Worm (Caenorhabditis elegans) whole organism, L2 larva: Measurements from ENCODE around the gene F26A1.9.

ENCODE experiments used
- C34F6.9 ChIP-seq: fragments of 150-350 bp; optimal IDR thresholded peaks from 2 replicates; lab custom pipeline; 2014; ENCODE audit warnings: missing biosample characterization, missing genetic modification characterization
- F13H6.1 ChIP-seq: sonication (generic microtip); optimal IDR thresholded peaks from 2 replicates; lab custom pipeline; 2016; ENCODE audit warnings: missing genetic modification characterization, missing compliant biosample characterization
- ZK546.5 ChIP-seq: sonication (generic microtip); optimal IDR thresholded peaks from 2 replicates; lab custom pipeline; 2017; ENCODE audit warnings: missing biosample characterization, missing genetic modification characterization
- ama-1 ChIP-seq: fragments of 150-350 bp; optimal IDR thresholded peaks from 2 replicates; lab custom pipeline; 2018; ENCODE audit warnings: inconsistent platforms
- ceh-16 ChIP-seq: fragments of 150-350 bp; optimal IDR thresholded peaks from 2 replicates; lab custom pipeline; 2014; ENCODE audit warnings: missing biosample characterization, missing genetic modification characterization
- ceh-82 ChIP-seq: fragments of 150-350 bp; optimal IDR thresholded peaks from 2 replicates; lab custom pipeline; 2014; ENCODE audit warnings: missing biosample characterization, missing genetic modification characterization
- crh-2 ChIP-seq: sonication (generic microtip); optimal IDR thresholded peaks from 2 replicates; lab custom pipeline; 2017; ENCODE audit warnings: missing biosample characterization, missing genetic modification characterization
- elt-1 ChIP-seq: fragments of 150-350 bp; optimal IDR thresholded peaks from 2 replicates; lab custom pipeline; 2014; ENCODE audit warnings: missing biosample characterization, missing genetic modification characterization
- fos-1 ChIP-seq: fragments of 150-350 bp; optimal IDR thresholded peaks from 2 replicates; lab custom pipeline; 2014; ENCODE audit warnings: missing biosample characterization, missing genetic modification characterization
- gmeb-1 ChIP-seq: fragments of 150-350 bp; optimal IDR thresholded peaks from 2 replicates; lab custom pipeline; 2014; ENCODE audit warnings: missing biosample characterization, missing genetic modification characterization
- lin-11 ChIP-seq: fragments of 150-350 bp; sonication (generic microtip); optimal IDR thresholded peaks from 2 replicates; lab custom pipeline; 2014; ENCODE audit warnings: missing biosample characterization, missing genetic modification characterization, inconsistent platforms, mixed read lengths
- lin-13 ChIP-seq: fragments of 150-350 bp; optimal IDR thresholded peaks from 2 replicates; lab custom pipeline; 2014; ENCODE audit warnings: missing biosample characterization, missing genetic modification reagents, missing genetic modification characterization
- mab-5 ChIP-seq: fragments of 150-350 bp; optimal IDR thresholded peaks from 2 replicates; lab custom pipeline; 2014; ENCODE audit warnings: missing biosample characterization, missing genetic modification characterization
- mdl-1 ChIP-seq, 2 experiments: fragments of 150-350 bp in 1 of 2; sonication (generic microtip) in 1 of 2; optimal IDR thresholded peaks; 2 replicates each; lab custom pipeline; 2017; ENCODE audit warnings: missing biosample characterization in 2 of 2, missing genetic modification characterization in 2 of 2
- nhr-10 ChIP-seq: sonication (generic microtip); optimal IDR thresholded peaks from 2 replicates; lab custom pipeline; 2017; ENCODE audit warnings: missing biosample characterization, missing genetic modification characterization
- nhr-11 ChIP-seq: fragments of 150-350 bp; optimal IDR thresholded peaks from 2 replicates; lab custom pipeline; 2014; ENCODE audit warnings: missing biosample characterization, missing genetic modification characterization
- nhr-21 ChIP-seq: fragments of 150-350 bp; optimal IDR thresholded peaks from 2 replicates; lab custom pipeline; 2014; ENCODE audit warnings: missing biosample characterization, missing genetic modification characterization
- nhr-23 ChIP-seq: fragments of 150-350 bp; optimal IDR thresholded peaks from 2 replicates; lab custom pipeline; 2014; ENCODE audit warnings: missing biosample characterization, missing genetic modification reagents, missing genetic modification characterization
- nhr-237 ChIP-seq: fragments of 150-350 bp; optimal IDR thresholded peaks from 2 replicates; lab custom pipeline; 2014; ENCODE audit warnings: missing biosample characterization, missing genetic modification characterization
- nhr-6 ChIP-seq: fragments of 150-350 bp; optimal IDR thresholded peaks from 2 replicates; lab custom pipeline; 2014; ENCODE audit warnings: missing biosample characterization, missing genetic modification characterization
- nhr-77 ChIP-seq: fragments of 150-350 bp; optimal IDR thresholded peaks from 2 replicates; lab custom pipeline; 2014; ENCODE audit warnings: missing biosample characterization, missing genetic modification characterization
- sem-4 ChIP-seq: fragments of 150-350 bp; optimal IDR thresholded peaks from 2 replicates; lab custom pipeline; 2014; ENCODE audit warnings: missing biosample characterization, missing genetic modification reagents, missing genetic modification characterization
- skn-1 ChIP-seq: sonication (generic microtip); optimal IDR thresholded peaks from 2 replicates; lab custom pipeline; 2017; ENCODE audit warnings: missing biosample characterization, missing genetic modification characterization
- sma-3 ChIP-seq: sonication (generic microtip); optimal IDR thresholded peaks from 2 replicates; lab custom pipeline; 2016; ENCODE audit warnings: missing genetic modification reagents, missing genetic modification characterization, missing compliant biosample characterization
- sma-9 ChIP-seq, 2 experiments: fragments of 150-350 bp in 1 of 2; sonication (generic microtip) in 1 of 2; optimal IDR thresholded peaks; 2 replicates each; lab custom pipeline; 2014 to 2016; ENCODE audit warnings: missing genetic modification characterization in 2 of 2, mild to moderate bottlenecking in 1 of 2, missing biosample characterization in 1 of 2, missing compliant biosample characterization in 1 of 2, missing genetic modification reagents in 1 of 2, moderate library complexity in 1 of 2
- unc-39 ChIP-seq: fragments of 150-350 bp; optimal IDR thresholded peaks from 2 replicates; lab custom pipeline; 2014; ENCODE audit warnings: missing biosample characterization, missing genetic modification characterization
- unc-55 ChIP-seq: fragments of 150-350 bp; sonication (generic microtip); optimal IDR thresholded peaks from 3 replicates; lab custom pipeline; 2014; ENCODE audit warnings: missing biosample characterization, missing genetic modification reagents, missing genetic modification characterization
- unc-62 ChIP-seq: fragments of 150-350 bp; optimal IDR thresholded peaks from 2 replicates; lab custom pipeline; 2014; ENCODE audit warnings: missing biosample characterization, missing genetic modification reagents, missing genetic modification characterization
- zag-1 ChIP-seq: fragments of 150-350 bp; optimal IDR thresholded peaks from 2 replicates; lab custom pipeline; 2014; ENCODE audit warnings: missing biosample characterization, missing genetic modification characterization
- ztf-1 ChIP-seq: fragments of 200-800 bp; sonication (Bioruptor generic); conservative IDR thresholded peaks from 2 replicates; pipeline ENCODE4 v1.3.6; 2022; ENCODE audit warnings: missing genetic modification characterization, missing compliant biosample characterization

Gene F26A1.9

ce11 chrIII:4866762-4867161 lies 37.4 kb upstream of the F26A1.9 start, which contains the start of gene C35D10.17:
C35D10.17 (plus strand) TSS chrIII:4867062.
- TF ChIP-seq ZK546.5 (tag; lab: Kevin White, UChicago) (no peak), skn-1 (no peak), unc-39 (tag; lab: Kevin White, UChicago) (no peak), nhr-23 (no peak)

ce11 chrIII:4863127-4863526 lies 33.8 kb upstream of the F26A1.9 start, which contains the start of gene coq-8:
coq-8 (plus strand) TSS chrIII:4863427.
- TF ChIP-seq lin-11 (tag; lab: Kevin White, UChicago), result no peak
- TF ChIP-seq ama-1, result no peak
- no peak for TF ChIP-seq mdl-1 (tag; optimal IDR thresholded peaks at IDR 0.05; lab: Kevin White, UChicago)
- no peak for TF ChIP-seq crh-2
- no peak for TF ChIP-seq sma-9 (GFP tag; optimal IDR thresholded peaks at IDR 0.05; lab: Kevin White, UChicago)
- no peak for TF ChIP-seq sma-9 (tag; optimal IDR thresholded peaks at IDR 0.05; lab: Kevin White, UChicago)
- TF ChIP-seq ZK546.5 (tag; lab: Kevin White, UChicago), result no peak
- no peak for TF ChIP-seq elt-1 (tag; lab: Kevin White, UChicago)
- no peak for TF ChIP-seq F13H6.1 (tag; lab: Kevin White, UChicago)
- no peak for TF ChIP-seq sem-4 (tag; lab: Kevin White, UChicago)
- TF ChIP-seq nhr-23, result no peak
- TF ChIP-seq unc-55 (GFP tag; lab: Kevin White, UChicago), result no peak
- TF ChIP-seq fos-1 (tag; lab: Kevin White, UChicago), result no peak

- no peak for TF ChIP-seq C34F6.9
- TF ChIP-seq unc-55 (GFP tag; lab: Kevin White, UChicago), result peak; percentile 33
- TF ChIP-seq, all 48 proteins: peak for 1
Measured at ce11 chrIII:4861744-4862401, 32.5 kb upstream of the F26A1.9 start, which contains the start of the genes C35D10.10 and C35D10.5. C35D10.10 (minus strand) TSS chrIII:4861794. C35D10.5 (plus strand) TSS chrIII:4862351.

- no peak for TF ChIP-seq lin-13 (GFP tag; lab: Kevin White, UChicago)
- TF ChIP-seq nhr-11, result no peak
- TF ChIP-seq ceh-16 (tag; lab: Kevin White, UChicago), result no peak
- no peak for TF ChIP-seq nhr-10 (tag; lab: Kevin White, UChicago)
- TF ChIP-seq nhr-237, result no peak
- TF ChIP-seq mdl-1 (tag; optimal IDR thresholded peaks at IDR 0.05; lab: Kevin White, UChicago), result no peak
- no peak for TF ChIP-seq sem-4 (tag; lab: Kevin White, UChicago)
- no peak for TF ChIP-seq unc-55 (GFP tag; lab: Kevin White, UChicago)
- no peak for TF ChIP-seq nhr-21 (tag; lab: Kevin White, UChicago)
Measured at ce11 chrIII:4859039-4859438, 29.7 kb upstream of the F26A1.9 start, which contains the start of gene C35D10.6. C35D10.6 (plus strand) TSS chrIII:4859339.

ce11 chrIII:4856992-4857391 lies 27.7 kb upstream of the F26A1.9 start:
- TF ChIP-seq nhr-237, result no peak
- no peak for TF ChIP-seq ceh-82 (tag; lab: Kevin White, UChicago)
- no peak for TF ChIP-seq zag-1
- no peak for TF ChIP-seq nhr-10 (tag; lab: Kevin White, UChicago)
- no peak for TF ChIP-seq ceh-16 (tag; lab: Kevin White, UChicago)
- TF ChIP-seq ztf-1 (GFP tag; lab: Robert Waterston, UW), result no peak
- TF ChIP-seq sem-4 (tag; lab: Kevin White, UChicago), result no peak
- no peak for TF ChIP-seq nhr-11
- TF ChIP-seq mdl-1 (tag; optimal IDR thresholded peaks at IDR 0.05; lab: Kevin White, UChicago), result no peak
- TF ChIP-seq nhr-6 (tag; lab: Kevin White, UChicago), result no peak
- no peak for TF ChIP-seq sma-3 (GFP tag; lab: Kevin White, UChicago)
- TF ChIP-seq nhr-77 (tag; lab: Kevin White, UChicago), result no peak
- no peak for TF ChIP-seq unc-62 (GFP tag; lab: Kevin White, UChicago)

ce11 chrIII:4856109-4856508 lies 26.8 kb upstream of the F26A1.9 start, which contains the start of gene C35D10.7:
C35D10.7 (plus strand) TSS chrIII:4856193.
- TF ChIP-seq nhr-11 (no peak), nhr-6 (tag; lab: Kevin White, UChicago) (no peak), nhr-10 (tag; lab: Kevin White, UChicago) (no peak), unc-55 (GFP tag; lab: Kevin White, UChicago) (no peak), ama-1 (no peak), elt-1 (tag; lab: Kevin White, UChicago) (no peak), gmeb-1 (tag; lab: Kevin White, UChicago) (no peak), ceh-82 (tag; lab: Kevin White, UChicago) (no peak), nhr-23 (no peak), unc-62 (GFP tag; lab: Kevin White, UChicago) (no peak), mab-5 (no peak), F13H6.1 (tag; lab: Kevin White, UChicago) (no peak)
